Worm (Caenorhabditis elegans): Measurements from ENCODE around the gene C01C4.2.

Gene C01C4.2

ce11 chrX:3697623-3698022, 17.3 kb upstream of the C01C4.2 start (continued):
- peak; percentile 85 for TF ChIP-seq nhr-41 (GFP tag; IDR thresholded peaks at IDR 0.05)
- TF ChIP-seq zfp-2 (tag; optimal IDR thresholded peaks at IDR 0.05) = peak; percentile 20
- peak in 1 of 2 experiments; percentile 99 for TF ChIP-seq unc-62 (GFP tag; optimal IDR thresholded peaks at IDR 0.05 in 1 of 2)
- no peak for TF ChIP-seq unc-62 (tag; optimal IDR thresholded peaks at IDR 0.05)
- TF ChIP-seq pqm-1 (tag; optimal IDR thresholded peaks at IDR 0.05) = no peak
- peak in 1 of 2 experiments; percentile 60 for TF ChIP-seq lsy-2 (tag; optimal IDR thresholded peaks at IDR 0.05)
- TF ChIP-seq lin-38 (GFP tag; IDR thresholded peaks at IDR 0.05) = peak; percentile 81
- no peak for TF ChIP-seq ceh-62 (tag; optimal IDR thresholded peaks at IDR 0.05)
- TF ChIP-seq php-3 (GFP tag; IDR thresholded peaks at IDR 0.05) = peak; percentile 79
- peak; percentile 39; the same call in 1 of the 2 replicates for TF ChIP-seq mdt-29 (GFP tag; IDR thresholded peaks at IDR 0.05)
- TF ChIP-seq cey-2 (tag; optimal IDR thresholded peaks at IDR 0.05; ENCODE audit: borderline replicate concordance, insufficient read depth) = no peak
- TF ChIP-seq mxl-2 (GFP tag; conservative IDR thresholded peaks at IDR 0.05) = peak; percentile 52; the same call in 1 of the 2 replicates
- TF ChIP-seq F37D6.2 (tag; optimal IDR thresholded peaks at IDR 0.05) = peak; percentile 60
- TF ChIP-seq dve-1 (tag; optimal IDR thresholded peaks at IDR 0.05; ENCODE audit: insufficient read depth) = peak; percentile 65
- peak; percentile 87 for TF ChIP-seq lin-1 (GFP tag; IDR thresholded peaks at IDR 0.05)
- TF ChIP-seq dpl-1 (GFP tag; optimal IDR thresholded peaks at IDR 0.05) = no peak
- TF ChIP-seq nhr-76 (tag; optimal IDR thresholded peaks at IDR 0.05) = no peak
- TF ChIP-seq Y5F2A.4 (GFP tag; optimal IDR thresholded peaks at IDR 0.05) = peak; percentile 67
- peak; percentile 59 for TF ChIP-seq gei-8 (GFP tag; optimal IDR thresholded peaks at IDR 0.05)
- TF ChIP-seq ZK546.5 (tag; optimal IDR thresholded peaks at IDR 0.05) = no peak
- TF ChIP-seq dmd-6 (GFP tag; IDR thresholded peaks at IDR 0.05) = peak; percentile 78
- TF ChIP-seq D1046.2 (GFP tag; IDR thresholded peaks at IDR 0.05) = peak; percentile 92
- TF ChIP-seq ceh-44 (GFP tag; IDR thresholded peaks at IDR 0.05) = peak; percentile 82
- TF ChIP-seq spr-1 (tag; optimal IDR thresholded peaks at IDR 0.05) = peak; percentile 66
- TF ChIP-seq pha-4 (GFP tag; IDR thresholded peaks at IDR 0.05) = peak; percentile 89
- TF ChIP-seq pha-4 (tag; optimal IDR thresholded peaks at IDR 0.05) = no peak
- TF ChIP-seq unc-39 (tag; optimal IDR thresholded peaks at IDR 0.05) = no peak
- TF ChIP-seq T20F7.1 (GFP tag; optimal IDR thresholded peaks at IDR 0.05) = no peak
- TF ChIP-seq ztf-7 (tag; optimal IDR thresholded peaks at IDR 0.05) = peak; percentile 59
- TF ChIP-seq nhr-48 (tag; optimal IDR thresholded peaks at IDR 0.05) = peak; percentile 63
- TF ChIP-seq zip-11 (GFP tag; IDR thresholded peaks at IDR 0.05) = no peak
- peak; percentile 93 for TF ChIP-seq ctbp-1 (GFP tag; IDR thresholded peaks at IDR 0.05)
- peak; percentile 23 for TF ChIP-seq zip-2 (tag; optimal IDR thresholded peaks at IDR 0.05)
- TF ChIP-seq tra-1 (GFP tag; IDR thresholded peaks at IDR 0.05) = peak; percentile 87
- TF ChIP-seq F26F4.8 (GFP tag; conservative IDR thresholded peaks at IDR 0.05) = peak; percentile 94
- peak; percentile 85 for TF ChIP-seq madf-9 (GFP tag; conservative IDR thresholded peaks at IDR 0.05)
- TF ChIP-seq hmg-1.1 (GFP tag; IDR thresholded peaks at IDR 0.05) = peak; percentile 96
- TF ChIP-seq lir-3 (tag; optimal IDR thresholded peaks at IDR 0.05) = peak; percentile 43
- TF ChIP-seq daf-8 (GFP tag; IDR thresholded peaks at IDR 0.05) = 0 out of 2 replicates have a peak, but pooled peaks have one; percentile 68
- peak; percentile 66 for TF ChIP-seq hlh-30 (tag; optimal IDR thresholded peaks at IDR 0.05; ENCODE audit: insufficient read depth)
- peak; percentile 70; the same call in 1 of the 2 replicates for TF ChIP-seq zfp-3 (GFP tag; conservative IDR thresholded peaks at IDR 0.05)
- peak; percentile 68 for TF ChIP-seq aha-1 (tag)
- TF ChIP-seq daf-12 (tag; optimal IDR thresholded peaks at IDR 0.05) = no peak
- TF ChIP-seq Y48G9A.11 (GFP tag; IDR thresholded peaks at IDR 0.05) = peak; percentile 64; the same call in 1 of the 2 replicates
- TF ChIP-seq lin-39 (tag; optimal IDR thresholded peaks at IDR 0.05) = no peak
- TF ChIP-seq attf-4 (tag; optimal IDR thresholded peaks at IDR 0.05) = no peak
- TF ChIP-seq ceh-28 (tag; optimal IDR thresholded peaks at IDR 0.05) = no peak
- TF ChIP-seq nhr-6 (tag; optimal IDR thresholded peaks at IDR 0.05) = no peak
- TF ChIP-seq lin-15B (tag; optimal IDR thresholded peaks at IDR 0.05) = no peak
- TF ChIP-seq nhr-11 (tag; optimal IDR thresholded peaks at IDR 0.05) = peak; percentile 19
- TF ChIP-seq nhr-237 (tag; optimal IDR thresholded peaks at IDR 0.05) = no peak
- peak; percentile 83; the same call in 1 of the 2 replicates for TF ChIP-seq F44E2.7 (GFP tag; IDR thresholded peaks at IDR 0.05)
